Fruit fly (Drosophila melanogaster) whole organism, embryonic: ENCODE data around the gene dysf.
A peak's percentile ranks its signal among the peaks of the same experiment; 100 is the strongest.

Experiments
- BtbVII ChIP-seq: fragments of 200-800 bp; sonication (Bioruptor generic); optimal IDR thresholded peaks from 3 replicates; lab custom pipeline; 2017; ENCODE audit warnings: missing biosample characterization, mild to moderate bottlenecking, missing genetic modification characterization
- Bteb2 ChIP-seq: fragments of 200-800 bp; sonication (Bioruptor generic); optimal IDR thresholded peaks from 2 replicates; lab custom pipeline; 2016; ENCODE audit warnings: missing biosample characterization, missing genetic modification characterization
- CG10979 ChIP-seq: fragments of 200-800 bp; sonication (Bioruptor generic); optimal IDR thresholded peaks from 2 replicates; lab custom pipeline; 2018; ENCODE audit warnings: missing biosample characterization, mild to moderate bottlenecking, missing genetic modification characterization, moderate library complexity
- CG11247 ChIP-seq: fragments of 200-800 bp; sonication (Bioruptor generic); IDR thresholded peaks from 2 replicates; pipeline ENCODE4 v1.3.6; 2022; ENCODE audit warnings: missing biosample characterization, missing genetic modification characterization
- CG12155 ChIP-seq: fragments of 200-800 bp; sonication (Bioruptor generic); optimal IDR thresholded peaks from 3 replicates; lab custom pipeline; 2016; ENCODE audit warnings: missing biosample characterization, missing genetic modification characterization
- CG13287 ChIP-seq: fragments of 200-800 bp; sonication (Bioruptor generic); IDR thresholded peaks from 2 replicates; pipeline ENCODE4 v1.3.6; 2022; ENCODE audit warnings: missing biosample characterization, missing genetic modification characterization; ENCODE audit not compliant: partially characterized antibody
- CG15011 ChIP-seq: fragments of 200-800 bp; sonication (Bioruptor generic); optimal IDR thresholded peaks from 3 replicates; lab custom pipeline; 2018; ENCODE audit warnings: missing biosample characterization, mild to moderate bottlenecking, missing genetic modification characterization
- CG1529 ChIP-seq: fragments of 200-800 bp; sonication (Bioruptor generic); optimal IDR thresholded peaks from 3 replicates; lab custom pipeline; 2018; ENCODE audit warnings: missing biosample characterization, missing genetic modification characterization
- CG15514 ChIP-seq: fragments of 200-800 bp; sonication (Bioruptor generic); optimal IDR thresholded peaks from 3 replicates; lab custom pipeline; 2017; ENCODE audit warnings: missing biosample characterization, missing genetic modification characterization, mild to moderate bottlenecking, moderate library complexity, missing genetic modification reagents
- CG16779 ChIP-seq: fragments of 200-800 bp; sonication (Bioruptor generic); IDR thresholded peaks from 2 replicates; pipeline ENCODE4 v1.3.6; 2022; ENCODE audit warnings: missing biosample characterization, missing genetic modification characterization
- CG17385 ChIP-seq: fragments of 200-800 bp; sonication (Bioruptor generic); optimal IDR thresholded peaks from 3 replicates; lab custom pipeline; 2018; ENCODE audit warnings: missing biosample characterization, mild to moderate bottlenecking, missing genetic modification characterization
- CG17829 ChIP-seq: fragments of 200-800 bp; optimal IDR thresholded peaks from 2 replicates; lab custom pipeline; 2019; ENCODE audit warnings: missing biosample characterization, mild to moderate bottlenecking, missing genetic modification characterization, moderate library complexity
- CG2120 ChIP-seq: fragments of 200-800 bp; sonication (Bioruptor generic); optimal IDR thresholded peaks from 3 replicates; lab custom pipeline; 2016; ENCODE audit warnings: missing biosample characterization, missing genetic modification characterization
- CG32767 ChIP-seq: fragments of 200-800 bp; sonication (Bioruptor generic); IDR thresholded peaks from 2 replicates; pipeline ENCODE4 v1.3.6; 2022; ENCODE audit warnings: missing biosample characterization, missing genetic modification characterization
- CG32772 ChIP-seq: fragments of 200-800 bp; sonication (Bioruptor generic); IDR thresholded peaks from 2 replicates; pipeline ENCODE4 v1.3.6; 2022; ENCODE audit warnings: missing biosample characterization, missing genetic modification characterization
- CG42726 ChIP-seq: fragments of 200-800 bp; sonication (Bioruptor generic); IDR thresholded peaks from 2 replicates; pipeline ENCODE4 v1.3.6; 2022; ENCODE audit warnings: missing biosample characterization, missing genetic modification characterization; ENCODE audit not compliant: partially characterized antibody
- CG4328 ChIP-seq: fragments of 200-800 bp; sonication (Bioruptor generic); optimal IDR thresholded peaks from 3 replicates; lab custom pipeline; 2017; ENCODE audit warnings: missing biosample characterization, missing genetic modification reagents, missing genetic modification characterization
- CG4424 ChIP-seq: fragments of 200-800 bp; sonication (Bioruptor generic); optimal IDR thresholded peaks from 3 replicates; lab custom pipeline; 2016; ENCODE audit warnings: missing biosample characterization, missing genetic modification characterization
- CG4730 ChIP-seq: fragments of 200-800 bp; sonication (Bioruptor generic); IDR thresholded peaks from 2 replicates; pipeline ENCODE4 v1.3.6; 2022; ENCODE audit warnings: missing biosample characterization, missing genetic modification characterization
- CG6175 ChIP-seq: fragments of 200-800 bp; sonication (Bioruptor generic); IDR thresholded peaks from 3 replicates; pipeline ENCODE4 v1.3.6; 2022; ENCODE audit warnings: missing biosample characterization, missing genetic modification characterization
- CG7745 ChIP-seq: fragments of 200-800 bp; sonication (Bioruptor generic); optimal IDR thresholded peaks from 2 replicates; lab custom pipeline; 2018; ENCODE audit warnings: missing biosample characterization, mild to moderate bottlenecking, missing genetic modification characterization, moderate library complexity
- CG9817 ChIP-seq: fragments of 200-800 bp; sonication (Bioruptor generic); optimal IDR thresholded peaks from 2 replicates; lab custom pipeline; 2018; ENCODE audit warnings: missing biosample characterization, mild to moderate bottlenecking, missing genetic modification characterization, moderate library complexity
- Chrac-16 ChIP-seq: fragments of 200-800 bp; sonication (Bioruptor generic); optimal IDR thresholded peaks from 3 replicates; lab custom pipeline; 2016; ENCODE audit warnings: missing biosample characterization, missing genetic modification characterization
- D19B ChIP-seq: fragments of 200-800 bp; sonication (Bioruptor generic); optimal IDR thresholded peaks from 2 replicates; lab custom pipeline; 2017; ENCODE audit warnings: missing biosample characterization, mild to moderate bottlenecking, missing genetic modification characterization
- Dll ChIP-seq: fragments of 200-800 bp; sonication (Bioruptor generic); IDR thresholded peaks from 4 replicates; pipeline ENCODE4 v1.3.6; 2022; ENCODE audit warnings: missing biosample characterization, missing genetic modification characterization; ENCODE audit not compliant: partially characterized antibody
- ERR ChIP-seq: fragments of 200-800 bp; sonication (Bioruptor generic); optimal IDR thresholded peaks from 2 replicates; lab custom pipeline; 2016; ENCODE audit warnings: missing biosample characterization, missing genetic modification characterization
- Gug ChIP-seq: fragments of 200-800 bp; sonication (Bioruptor generic); IDR thresholded peaks from 4 replicates; pipeline ENCODE4 v1.3.6; 2022; ENCODE audit warnings: missing biosample characterization, missing genetic modification characterization
- Mrtf ChIP-seq: fragments of 200-800 bp; sonication (Bioruptor generic); IDR thresholded peaks from 3 replicates; pipeline ENCODE4 v1.3.6; 2022; ENCODE audit warnings: missing biosample characterization, missing genetic modification characterization
- NK7.1 ChIP-seq: fragments of 200-800 bp; sonication (Bioruptor generic); optimal IDR thresholded peaks from 3 replicates; lab custom pipeline; 2016; ENCODE audit warnings: missing biosample characterization, missing genetic modification characterization
- Sox102F ChIP-seq: fragments of 200-800 bp; sonication (Bioruptor generic); optimal IDR thresholded peaks from 2 replicates; lab custom pipeline; 2018; ENCODE audit warnings: missing biosample characterization, mild to moderate bottlenecking, missing genetic modification characterization, moderate library complexity
- TFAM ChIP-seq: fragments of 200-800 bp; sonication (Bioruptor generic); optimal IDR thresholded peaks from 2 replicates; lab custom pipeline; 2017; ENCODE audit warnings: missing biosample characterization, missing genetic modification characterization, inconsistent platforms
- Tbp ChIP-seq: fragments of >200 bp; optimal IDR thresholded peaks from 2 replicates; lab custom pipeline; 2018; ENCODE audit warnings: missing biosample characterization, missing genetic modification characterization
- cas ChIP-seq: fragments of 200-800 bp; sonication (Bioruptor generic); IDR thresholded peaks from 2 replicates; pipeline ENCODE4 v1.3.6; 2022; ENCODE audit warnings: missing biosample characterization, missing genetic modification characterization
- da ChIP-seq: fragments of 200-800 bp; sonication (Bioruptor generic); optimal IDR thresholded peaks from 2 replicates; lab custom pipeline; 2016; ENCODE audit warnings: missing biosample characterization, missing genetic modification characterization
- danr ChIP-seq: fragments of 200-800 bp; sonication (Bioruptor generic); IDR thresholded peaks from 2 replicates; pipeline ENCODE4 v1.3.6; 2022; ENCODE audit warnings: missing biosample characterization, missing genetic modification characterization
- dysf ChIP-seq: fragments of 200-800 bp; sonication (Bioruptor generic); IDR thresholded peaks from 3 replicates; pipeline ENCODE4 v1.3.6; 2022; ENCODE audit warnings: missing biosample characterization, missing genetic modification characterization
- fu2 ChIP-seq: fragments of 200-800 bp; sonication (Bioruptor generic); optimal IDR thresholded peaks from 2 replicates; lab custom pipeline; 2016; ENCODE audit warnings: missing biosample characterization, missing genetic modification characterization
- gem ChIP-seq: fragments of 200-800 bp; sonication (Bioruptor generic); optimal IDR thresholded peaks from 2 replicates; lab custom pipeline; 2019; ENCODE audit warnings: missing biosample characterization, mild to moderate bottlenecking, missing genetic modification characterization, moderate library complexity
- gro ChIP-seq: fragments of 200-800 bp; sonication (Bioruptor generic); optimal IDR thresholded peaks from 2 replicates; lab custom pipeline; 2016; ENCODE audit warnings: missing biosample characterization, missing genetic modification characterization
- hkb ChIP-seq, 2 experiments: fragments of 200-800 bp in 1 of 2; fragments of >200 bp in 1 of 2; sonication (Bioruptor generic) in 1 of 2; IDR thresholded peaks in 1 of 2; optimal IDR thresholded peaks in 1 of 2; 2 replicates each; pipeline versions ENCODE4 v1.3.6 to Lab custom; 2017 to 2022; ENCODE audit warnings: missing biosample characterization in 1 of 2, missing genetic modification characterization in 1 of 2
- ken ChIP-seq: fragments of 200-800 bp; sonication (Bioruptor generic); IDR thresholded peaks from 3 replicates; pipeline ENCODE4 v1.3.6; 2022; ENCODE audit warnings: missing biosample characterization, missing genetic modification characterization
- mam ChIP-seq: fragments of 200-800 bp; sonication (Bioruptor generic); optimal IDR thresholded peaks from 3 replicates; lab custom pipeline; 2016; ENCODE audit warnings: missing biosample characterization, missing genetic modification characterization
- nerfin-1 ChIP-seq: fragments of 200-800 bp; sonication (Bioruptor generic); optimal IDR thresholded peaks from 3 replicates; lab custom pipeline; 2019; ENCODE audit warnings: missing biosample characterization, mild to moderate bottlenecking, missing genetic modification characterization, moderate library complexity
- pan ChIP-seq, 4 experiments: fragments of >200 bp in 3 of 4; fragments of 200-800 bp in 1 of 4; sonication (Bioruptor generic) in 1 of 4; optimal IDR thresholded peaks in 3 of 4; IDR thresholded peaks in 1 of 4; 2 replicates each; pipeline versions ENCODE4 v1.3.6 to Lab custom; 2017 to 2022; ENCODE audit warnings: missing biosample characterization in 2 of 4, missing genetic modification characterization in 2 of 4, mixed read lengths in 1 of 4
- pho ChIP-seq: fragments of 200-800 bp; sonication (Bioruptor generic); optimal IDR thresholded peaks from 2 replicates; lab custom pipeline; 2016; ENCODE audit warnings: missing biosample characterization, missing genetic modification characterization
- shn ChIP-seq: fragments of 200-800 bp; sonication (Bioruptor generic); optimal IDR thresholded peaks from 3 replicates; lab custom pipeline; 2016; ENCODE audit warnings: missing biosample characterization, missing genetic modification characterization
- tgo ChIP-seq: fragments of 200-800 bp; sonication (Bioruptor generic); IDR thresholded peaks from 3 replicates; pipeline ENCODE4 v1.3.6; 2022; ENCODE audit warnings: missing biosample characterization, missing genetic modification characterization
- tll ChIP-seq, 2 experiments: fragments of 200-800 bp in 1 of 2; fragments of >200 bp in 1 of 2; sonication (Bioruptor generic) in 1 of 2; optimal IDR thresholded peaks; 2 replicates each; lab custom pipeline; 2017 to 2019; ENCODE audit warnings: missing biosample characterization in 2 of 2, missing genetic modification characterization in 2 of 2, mild to moderate bottlenecking in 1 of 2, moderate library complexity in 1 of 2
- trh ChIP-seq: fragments of 200-800 bp; sonication (Bioruptor generic); optimal IDR thresholded peaks from 2 replicates; lab custom pipeline; 2016; ENCODE audit warnings: missing biosample characterization, missing genetic modification characterization
- yki ChIP-seq: fragments of >200 bp; optimal IDR thresholded peaks from 3 replicates; lab custom pipeline; 2018

The dysf gene

DNA sequence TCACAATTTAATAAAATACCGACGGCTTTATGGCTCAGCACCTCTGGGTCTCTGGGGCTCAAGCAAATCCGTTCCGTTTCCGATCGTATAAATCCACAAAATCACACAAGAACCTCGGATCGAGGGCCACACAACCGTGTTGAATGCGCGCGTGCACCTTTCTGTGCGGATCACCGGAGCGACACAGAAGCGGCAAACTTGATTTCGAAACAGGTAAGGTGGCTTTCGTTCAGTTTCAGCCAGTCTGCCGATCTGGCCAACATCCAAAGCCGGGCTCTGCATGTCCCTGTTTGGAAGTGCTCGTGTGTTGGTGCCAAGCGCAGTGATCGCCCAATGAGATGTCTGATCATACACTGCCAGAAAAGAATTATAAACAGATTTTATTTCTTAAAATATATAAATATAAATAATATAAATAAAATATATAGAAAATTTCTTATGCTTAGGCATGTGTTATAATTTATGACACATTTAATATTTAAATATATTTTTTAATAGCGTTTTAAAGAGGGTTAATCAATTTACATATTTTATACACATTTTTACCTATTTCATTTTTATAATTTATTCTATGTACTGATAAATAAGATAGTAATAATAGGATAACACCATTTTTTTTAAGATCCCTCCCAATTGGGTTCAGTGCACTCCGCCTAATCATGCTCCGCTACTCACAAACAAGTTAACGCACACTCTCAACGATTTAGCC, at the start of gene dysf (continued):
- TF ChIP-seq CG32767 (GFP tag; lab: Robert Waterston, UW) (peak; percentile 22; the same call in 1 of the 2 replicates), CG17829 (tag; lab: Kevin White, UChicago) (peak; percentile 85), hkb (optimal IDR thresholded peaks at IDR 0.05; lab: Kevin White, UChicago) (no peak), hkb (GFP tag; IDR thresholded peaks at IDR 0.05; lab: Robert Waterston, UW) (no peak), CG10979 (tag; lab: Kevin White, UChicago) (peak; percentile 89), CG4730 (GFP tag; lab: Robert Waterston, UW) (no peak), yki (lab: Kevin White, UChicago) (no peak), Dll (GFP tag; lab: Robert Waterston, UW) (no peak), Mrtf (GFP tag; lab: Robert Waterston, UW) (no peak), BtbVII (GFP tag; lab: Kevin White, UChicago) (peak; percentile 38), danr (GFP tag; lab: Robert Waterston, UW) (peak; percentile 40; the same call in 1 of the 2 replicates), CG7745 (tag; lab: Kevin White, UChicago) (no peak), pho (GFP tag; lab: Kevin White, UChicago) (no peak), CG32772 (GFP tag; lab: Robert Waterston, UW) (peak; percentile 11; the same call in 1 of the 2 replicates), CG4328 (peak; percentile 52), CG15011 (no peak), gro (GFP tag; lab: Kevin White, UChicago) (no peak), CG17385 (GFP tag; lab: Kevin White, UChicago) (peak; percentile 64), Chrac-16 (peak; percentile 30), Tbp (GFP tag; lab: Kevin White, UChicago) (no peak), CG12155 (GFP tag; lab: Kevin White, UChicago) (peak; percentile 26), cas (GFP tag; lab: Robert Waterston, UW) (no peak), Sox102F (GFP tag; lab: Kevin White, UChicago) (peak; percentile 61), CG1529 (GFP tag; lab: Kevin White, UChicago) (no peak), Bteb2 (GFP tag; lab: Kevin White, UChicago) (no peak), ERR (GFP tag; lab: Kevin White, UChicago) (no peak), dysf (GFP tag; lab: Robert Waterston, UW) (peak; percentile 89), CG11247 (GFP tag; lab: Robert Waterston, UW) (no peak), ken (GFP tag; lab: Robert Waterston, UW) (no peak), CG4424 (GFP tag; lab: Kevin White, UChicago) (peak; percentile 58), CG9817 (tag; lab: Kevin White, UChicago) (no peak), pan (optimal IDR thresholded peaks at IDR 0.05; lab: Kevin White, UChicago) (no peak), pan (GFP tag; optimal IDR thresholded peaks at IDR 0.05 in 1 of 2, IDR thresholded peaks at IDR 0.05 in 1 of 2) (peak in 1 of 2 experiments; percentile 50), nerfin-1 (peak; percentile 60), CG42726 (GFP tag; lab: Robert Waterston, UW) (no peak), CG2120 (GFP tag; lab: Kevin White, UChicago) (no peak), tgo (GFP tag; lab: Robert Waterston, UW) (peak; percentile 54), da (GFP tag; lab: Kevin White, UChicago) (no peak), CG15514 (GFP tag; lab: Kevin White, UChicago) (no peak), shn (GFP tag; lab: Kevin White, UChicago) (no peak), CG6175 (GFP tag; lab: Robert Waterston, UW) (no peak), D19B (GFP tag; lab: Kevin White, UChicago) (no peak), CG16779 (no peak), tll (GFP tag; optimal IDR thresholded peaks at IDR 0.05; lab: Kevin White, UChicago) (no peak), NK7.1 (GFP tag; lab: Kevin White, UChicago) (no peak), trh (GFP tag; lab: Kevin White, UChicago) (no peak), mam (no peak), TFAM (GFP tag; lab: Kevin White, UChicago) (no peak), CG13287 (GFP tag; lab: Robert Waterston, UW) (no peak), Gug (no peak), fu2 (GFP tag; lab: Kevin White, UChicago) (no peak), gem (tag; lab: Kevin White, UChicago) (peak; percentile 86)
